Worm (Caenorhabditis elegans): Measurements from ENCODE around the gene twk-22.

ce11 chrX:16318248-16318647 lies 12.0 kb downstream of the twk-22 start:
- TF ChIP-seq nhr-12 (tag; optimal IDR thresholded peaks at IDR 0.05) (no peak), lin-13 (GFP tag; optimal IDR thresholded peaks at IDR 0.05) (no peak), mdl-1 (tag; optimal IDR thresholded peaks at IDR 0.05) (no peak), egl-27 (tag; optimal IDR thresholded peaks at IDR 0.05) (no peak), unc-62 (GFP tag; optimal IDR thresholded peaks at IDR 0.05) (no peak), nhr-237 (tag; optimal IDR thresholded peaks at IDR 0.05) (no peak), fos-1 (tag; optimal IDR thresholded peaks at IDR 0.05) (no peak), aly-2 (tag; optimal IDR thresholded peaks at IDR 0.05) (no peak), ceh-63 (GFP tag; optimal IDR thresholded peaks at IDR 0.05) (no peak), fkh-10 (GFP tag; optimal IDR thresholded peaks at IDR 0.05) (no peak), unc-86 (tag; optimal IDR thresholded peaks at IDR 0.05) (no peak), lin-15B (tag; optimal IDR thresholded peaks at IDR 0.05) (no peak), efl-1 (optimal IDR thresholded peaks at IDR 0.05) (no peak), efl-1 (GFP tag; optimal IDR thresholded peaks at IDR 0.05 in 1 of 2) (peak in 1 of 2 experiments; percentile 72), skn-1 (tag; optimal IDR thresholded peaks at IDR 0.05) (no peak)

Data from whole organism, L1 larva.